Worm (Caenorhabditis elegans): ENCODE results near the gene srx-114.

ce11 chrII:5425633-5426032, 7.3 kb downstream of the srx-114 start, which contains the start of gene F07F6.8:
- TF ChIP-seq tbx-37 (GFP tag; conservative IDR thresholded peaks at IDR 0.05) (no peak), hmg-4 (GFP tag; optimal IDR thresholded peaks at IDR 0.05) (no peak), B0310.2 (tag; optimal IDR thresholded peaks at IDR 0.05) (no peak), ets-7 (tag; optimal IDR thresholded peaks at IDR 0.05) (no peak), aly-1 (tag; optimal IDR thresholded peaks at IDR 0.05) (no peak), ama-1 (optimal IDR thresholded peaks at IDR 0.05) (no peak), ceh-13 (GFP tag; optimal IDR thresholded peaks at IDR 0.05) (no peak), hnd-1 (tag; optimal IDR thresholded peaks at IDR 0.05) (no peak), tra-4 (tag; optimal IDR thresholded peaks at IDR 0.05) (no peak)
